Worm (Caenorhabditis elegans) whole organism, L2 larva: ENCODE measurements around the gene F09F7.5.

Experiments
- ZK546.5 ChIP-seq: sonication (generic microtip); optimal IDR thresholded peaks from 2 replicates; lab custom pipeline; 2017; ENCODE audit warnings: missing biosample characterization, missing genetic modification characterization
- fos-1 ChIP-seq: fragments of 150-350 bp; optimal IDR thresholded peaks from 2 replicates; lab custom pipeline; 2014; ENCODE audit warnings: missing biosample characterization, missing genetic modification characterization
- mbf-1 ChIP-seq: sonication (generic microtip); optimal IDR thresholded peaks from 2 replicates; lab custom pipeline; 2017; ENCODE audit warnings: missing biosample characterization, missing genetic modification characterization
- snpc-4 ChIP-seq: fragments of 150-350 bp; optimal IDR thresholded peaks from 2 replicates; lab custom pipeline; 2014; ENCODE audit warnings: missing biosample characterization, missing genetic modification characterization

DNA sequence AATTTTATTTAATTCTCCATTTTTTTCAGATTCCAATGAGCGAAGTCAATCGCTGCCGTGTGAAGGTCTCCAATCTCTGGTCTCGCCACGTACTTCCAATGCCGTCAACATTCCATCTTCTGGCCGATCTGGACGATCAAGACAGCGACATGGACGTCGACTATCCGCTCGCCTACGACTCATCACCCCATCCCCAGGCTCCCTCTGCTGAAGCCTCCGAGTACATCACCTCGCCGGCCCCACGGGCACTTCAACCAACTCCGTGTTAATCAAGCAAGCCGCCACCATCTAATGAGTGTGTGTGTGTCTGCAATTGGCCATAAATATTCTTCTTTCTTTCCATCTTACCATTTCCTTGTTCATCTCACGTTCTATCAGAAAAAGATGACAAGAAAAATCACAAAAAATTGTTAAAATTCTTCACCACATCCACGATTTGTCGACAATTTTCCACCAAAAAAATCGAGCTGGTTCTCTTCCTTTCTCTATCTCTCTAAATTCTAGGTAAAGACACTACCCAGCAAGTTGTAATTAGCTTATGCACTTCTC lies 41.2 kb upstream of the F09F7.5 start:
- TF ChIP-seq mbf-1 (tag; lab: Kevin White, UChicago) (no peak), fos-1 (tag; lab: Kevin White, UChicago) (no peak), ZK546.5 (tag; lab: Kevin White, UChicago) (no peak), snpc-4 (tag; lab: Kevin White, UChicago) (no peak)
